Fruit fly (Drosophila melanogaster): Measurements from ENCODE around the gene CG8539.

Gene CG8539

DNA sequence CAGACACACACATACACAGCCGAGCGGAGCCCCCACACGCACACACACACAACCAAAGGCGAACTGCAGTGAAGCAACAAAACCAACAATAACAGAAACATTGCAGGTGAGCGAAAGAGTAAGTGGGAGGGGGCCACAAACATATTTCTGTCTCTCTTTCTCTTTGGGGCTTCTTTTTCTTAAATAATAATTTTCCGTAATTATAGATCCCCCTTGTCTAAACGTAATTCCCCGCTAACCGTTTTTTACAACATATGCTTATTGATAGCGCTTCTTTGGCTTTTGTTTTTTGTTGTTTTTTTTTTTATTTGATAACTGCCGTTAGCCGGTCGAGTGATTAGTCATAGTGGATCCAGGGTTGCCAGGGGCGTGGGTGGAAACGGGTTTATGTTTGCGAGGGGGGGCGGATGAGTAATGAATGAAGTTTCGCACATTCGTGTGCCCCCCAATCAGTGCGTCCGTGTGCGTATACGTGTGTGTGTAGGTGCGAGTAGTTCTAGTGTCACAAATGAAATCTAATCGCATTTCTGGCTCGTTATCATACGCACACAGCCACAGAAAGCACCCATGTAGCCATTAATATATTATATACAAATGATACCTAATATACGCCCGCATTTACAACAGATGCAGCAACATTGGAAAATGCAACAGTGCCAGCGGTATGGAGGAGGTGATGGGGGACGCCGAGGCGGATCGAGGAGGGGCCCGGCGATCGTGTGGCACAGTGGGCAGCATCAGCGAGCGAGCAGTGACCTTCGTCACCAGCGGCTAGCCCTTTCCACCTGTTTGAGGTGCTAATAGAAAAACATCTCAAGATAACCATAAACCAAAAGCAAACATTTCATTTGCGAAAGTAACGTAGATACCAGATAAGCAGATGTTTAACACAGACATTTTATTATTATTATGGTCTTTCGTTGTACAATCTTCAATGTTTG lies 30.7 kb upstream of the CG8539 start (continued):
- TF ChIP-seq oc (tag; optimal IDR thresholded peaks at IDR 0.05) (no peak), lbe (GFP tag; optimal IDR thresholded peaks at IDR 0.05) (no peak), CG8765 (GFP tag; IDR thresholded peaks at IDR 0.05) (no peak), abd-A (tag; optimal IDR thresholded peaks at IDR 0.05) (no peak), CG12391 (tag; optimal IDR thresholded peaks at IDR 0.05) (no peak), CG6683 (GFP tag; optimal IDR thresholded peaks at IDR 0.05) (no peak), Meics (GFP tag; optimal IDR thresholded peaks at IDR 0.05) (peak; percentile 59), CG11085 (GFP tag; IDR thresholded peaks at IDR 0.05) (no peak), jumu (GFP tag; optimal IDR thresholded peaks at IDR 0.05) (no peak), CG12219 (GFP tag; optimal IDR thresholded peaks at IDR 0.05) (no peak), CG17802 (tag; optimal IDR thresholded peaks at IDR 0.05) (no peak), CG5245 (GFP tag; optimal IDR thresholded peaks at IDR 0.05) (no peak), CG17912 (GFP tag; optimal IDR thresholded peaks at IDR 0.05) (no peak), peb (GFP tag; IDR thresholded peaks at IDR 0.05) (no peak), dpn (GFP tag; optimal IDR thresholded peaks at IDR 0.05) (peak in 1 of 2 experiments; percentile 29), CG6765 (GFP tag; optimal IDR thresholded peaks at IDR 0.05) (peak; percentile 28), CG14667 (GFP tag; IDR thresholded peaks at IDR 0.05) (no peak), Atf3 (GFP tag; optimal IDR thresholded peaks at IDR 0.05) (no peak), Dref (GFP tag; IDR thresholded peaks at IDR 0.05) (no peak), Doc3 (GFP tag; IDR thresholded peaks at IDR 0.05; ENCODE audit: partially characterized antibody) (no peak), CG11398 (GFP tag; optimal IDR thresholded peaks at IDR 0.05) (no peak), C15 (GFP tag; IDR thresholded peaks at IDR 0.05) (peak; percentile 48; the same call in 1 of the 3 replicates), Nf-YB (GFP tag; optimal IDR thresholded peaks at IDR 0.05) (no peak), Ets97D (GFP tag; optimal IDR thresholded peaks at IDR 0.05) (no peak), B-H2 (GFP tag; optimal IDR thresholded peaks at IDR 0.05) (no peak), ase (GFP tag; IDR thresholded peaks at IDR 0.05) (no peak), Spps (tag; optimal IDR thresholded peaks at IDR 0.05) (no peak), CG10565 (GFP tag; optimal IDR thresholded peaks at IDR 0.05) (no peak), CG17385 (GFP tag; optimal IDR thresholded peaks at IDR 0.05) (peak; percentile 7), Xbp1 (GFP tag; optimal IDR thresholded peaks at IDR 0.05) (peak; percentile 31), ci (GFP tag; IDR thresholded peaks at IDR 0.05) (no peak), hbn (GFP tag; IDR thresholded peaks at IDR 0.05; ENCODE audit: partially characterized antibody) (no peak), CG15696 (tag; optimal IDR thresholded peaks at IDR 0.05) (no peak), CG2202 (tag; optimal IDR thresholded peaks at IDR 0.05) (no peak), CG4360 (GFP tag; IDR thresholded peaks at IDR 0.05) (peak; percentile 81), dmrt11E (tag; optimal IDR thresholded peaks at IDR 0.05) (no peak), hb (GFP tag; IDR thresholded peaks at IDR 0.05; ENCODE audit: partially characterized antibody) (no peak), CG12942 (GFP tag; optimal IDR thresholded peaks at IDR 0.05) (no peak), trem (tag; optimal IDR thresholded peaks at IDR 0.05) (no peak), Sox100B (GFP tag; optimal IDR thresholded peaks at IDR 0.05) (no peak), D19A (tag; optimal IDR thresholded peaks at IDR 0.05) (no peak), Nf-YA (GFP tag; IDR thresholded peaks at IDR 0.05) (no peak), CG12071 (GFP tag; optimal IDR thresholded peaks at IDR 0.05) (no peak), HLH4C (GFP tag; IDR thresholded peaks at IDR 0.05; ENCODE audit: partially characterized antibody) (0 out of 3 replicates have a peak, but pooled peaks have one; percentile 29), CG18262 (tag; optimal IDR thresholded peaks at IDR 0.05) (no peak), ash1 (GFP tag; optimal IDR thresholded peaks at IDR 0.05) (no peak), MESR4 (GFP tag; optimal IDR thresholded peaks at IDR 0.05) (peak; percentile 56), salm (tag; optimal IDR thresholded peaks at IDR 0.05) (no peak), pho (GFP tag; optimal IDR thresholded peaks at IDR 0.05) (peak; percentile 14)
